Fruit fly (Drosophila melanogaster) whole organism, adult: ENCODE measurements around the gene CG31533.

ENCODE experiments used
- CG7045 ChIP-seq: fragments of 200-800 bp; sonication (Bioruptor generic); optimal IDR thresholded peaks from 2 replicates; lab custom pipeline; 2017; ENCODE audit warnings: missing biosample characterization, mild to moderate bottlenecking, missing genetic modification characterization
- Hr96 ChIP-seq: fragments of 200-800 bp; sonication (Bioruptor generic); optimal IDR thresholded peaks from 2 replicates; lab custom pipeline; 2016; ENCODE audit warnings: missing biosample characterization, missing genetic modification characterization
- Mnt ChIP-seq: fragments of 200-800 bp; sonication (Bioruptor generic); optimal IDR thresholded peaks from 2 replicates; lab custom pipeline; 2016; ENCODE audit warnings: missing biosample characterization, mild to moderate bottlenecking, missing genetic modification characterization
- pad ChIP-seq: fragments of 200-800 bp; sonication (Bioruptor generic); optimal IDR thresholded peaks from 3 replicates; lab custom pipeline; 2017; ENCODE audit warnings: missing biosample characterization, missing genetic modification characterization, mild to moderate bottlenecking, moderate library complexity, missing genetic modification reagents
- tj ChIP-seq: fragments of 200-800 bp; sonication (Bioruptor generic); optimal IDR thresholded peaks from 3 replicates; lab custom pipeline; 2017; ENCODE audit warnings: missing biosample characterization, mild to moderate bottlenecking, missing genetic modification characterization, moderate library complexity

DNA sequence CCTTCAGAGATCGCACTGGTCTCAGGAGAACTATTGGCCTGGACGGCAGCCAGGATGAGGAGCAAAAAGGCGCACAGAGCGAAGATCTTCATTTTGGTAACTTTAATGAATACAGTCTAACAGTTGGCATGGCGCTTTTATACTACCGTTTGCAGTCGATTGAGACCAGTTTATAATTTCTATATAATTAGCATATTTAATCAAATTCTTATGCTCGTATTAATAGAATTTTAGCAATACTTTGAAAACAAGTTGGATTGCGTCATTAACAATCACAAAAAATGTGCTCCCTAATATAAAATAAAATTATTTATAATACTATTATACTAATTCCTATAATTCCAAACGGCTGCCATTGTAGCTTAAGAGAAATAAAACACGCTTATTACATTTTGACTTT, 2.9 kb downstream of the CG31533 start, which contains the start of gene CG44215:
- TF ChIP-seq CG7045 (GFP tag; lab: Kevin White, UChicago) (no peak), pad (GFP tag; lab: Kevin White, UChicago) (no peak), Hr96 (GFP tag; lab: Kevin White, UChicago) (no peak), Mnt (GFP tag; lab: Kevin White, UChicago) (no peak), tj (GFP tag; lab: Kevin White, UChicago) (no peak)
